Worm (Caenorhabditis elegans) whole organism, L1 larva: ENCODE data around the gene nhr-31.
A peak's percentile ranks its signal among the peaks of the same experiment; 100 is the strongest.

ENCODE experiments used
- F16B12.6 ChIP-seq: fragments of 150-350 bp; optimal IDR thresholded peaks from 2 replicates; lab custom pipeline; 2014; ENCODE audit warnings: missing biosample characterization, missing genetic modification characterization
- Y116A8C.19 ChIP-seq: sonication (generic microtip); optimal IDR thresholded peaks from 2 replicates; lab custom pipeline; 2016; ENCODE audit warnings: missing compliant biosample characterization, missing genetic modification characterization, borderline replicate concordance
- aly-2 ChIP-seq: fragments of 150-350 bp; optimal IDR thresholded peaks from 2 replicates; lab custom pipeline; 2014; ENCODE audit warnings: missing biosample characterization, missing genetic modification characterization
- ama-1 ChIP-seq: fragments of 150-350 bp; optimal IDR thresholded peaks from 2 replicates; lab custom pipeline; 2014
- blmp-1 ChIP-seq: fragments of 150-350 bp; optimal IDR thresholded peaks from 2 replicates; lab custom pipeline; 2014; ENCODE audit warnings: missing biosample characterization, missing genetic modification characterization
- ceh-82 ChIP-seq, 3 experiments: fragments of 150-350 bp in 1 of 3; sonication (generic microtip) in 2 of 3; optimal IDR thresholded peaks; 2 replicates each; lab custom pipeline; 2014 to 2017; ENCODE audit warnings: missing biosample characterization in 3 of 3, missing genetic modification characterization in 3 of 3
- efl-1 ChIP-seq, 4 experiments: fragments of 150-350 bp; optimal IDR thresholded peaks in 3 of 4; peaks in 1 of 4; 1 replicate in 1 of 4; 2 replicates in 3 of 4; lab custom pipeline; 2014; ENCODE audit warnings: missing biosample characterization in 2 of 4, missing genetic modification characterization in 2 of 4, missing genetic modification reagents in 2 of 4
- egl-13 ChIP-seq: sonication (generic microtip); optimal IDR thresholded peaks from 2 replicates; lab custom pipeline; 2016; ENCODE audit warnings: missing genotype, missing genetic modification reagents, missing genetic modification characterization, missing compliant biosample characterization
- elt-2 ChIP-seq: sonication (generic microtip); optimal IDR thresholded peaks from 2 replicates; lab custom pipeline; 2016; ENCODE audit warnings: missing genetic modification characterization, mild to moderate bottlenecking, inconsistent platforms, missing compliant biosample characterization, missing genetic modification reagents
- elt-3 ChIP-seq, 6 experiments: fragments of 150-350 bp in 1 of 6; sonication (generic microtip); optimal IDR thresholded peaks; 2 replicates each; lab custom pipeline; 2017 to 2018; ENCODE audit warnings: missing biosample characterization in 6 of 6, missing genetic modification characterization in 6 of 6, inconsistent platforms in 1 of 6
- fkh-8 ChIP-seq: sonication (generic microtip); optimal IDR thresholded peaks from 2 replicates; lab custom pipeline; 2016; ENCODE audit warnings: mild to moderate bottlenecking, missing genetic modification characterization, missing compliant biosample characterization
- fos-1 ChIP-seq: fragments of 150-350 bp; optimal IDR thresholded peaks from 2 replicates; lab custom pipeline; 2014; ENCODE audit warnings: missing biosample characterization, missing genetic modification characterization
- hlh-4 ChIP-seq: sonication (generic microtip); optimal IDR thresholded peaks from 2 replicates; lab custom pipeline; 2016; ENCODE audit warnings: mild to moderate bottlenecking, missing genetic modification characterization, missing compliant biosample characterization
- hpl-2 ChIP-seq: fragments of 150-350 bp; optimal IDR thresholded peaks from 2 replicates; lab custom pipeline; 2014; ENCODE audit warnings: missing biosample characterization, missing genetic modification reagents, missing genetic modification characterization
- irx-1 ChIP-seq: sonication (generic microtip); optimal IDR thresholded peaks from 2 replicates; lab custom pipeline; 2016; ENCODE audit warnings: missing genetic modification characterization, missing compliant biosample characterization
- isw-1 ChIP-seq: fragments of 200-800 bp; sonication (Bioruptor generic); IDR thresholded peaks from 2 replicates; pipeline ENCODE4 v1.3.6; 2022; ENCODE audit warnings: missing genetic modification characterization, missing compliant biosample characterization
- lin-13 ChIP-seq: fragments of 150-350 bp; optimal IDR thresholded peaks from 2 replicates; lab custom pipeline; 2014; ENCODE audit warnings: missing biosample characterization, missing genetic modification reagents, missing genetic modification characterization
- lin-14 ChIP-seq: fragments of 200-800 bp; sonication (Bioruptor generic); optimal IDR thresholded peaks from 2 replicates; lab custom pipeline; 2018; ENCODE audit warnings: mild to moderate bottlenecking, missing genetic modification characterization, moderate library complexity, missing compliant biosample characterization
- lin-15B ChIP-seq: fragments of 150-350 bp; sonication (generic microtip); optimal IDR thresholded peaks from 3 replicates; lab custom pipeline; 2014; ENCODE audit warnings: missing biosample characterization, missing genetic modification characterization
- lin-39 ChIP-seq: fragments of 150-350 bp; optimal IDR thresholded peaks from 2 replicates; lab custom pipeline; 2014; ENCODE audit warnings: missing biosample characterization, missing genetic modification reagents, missing genetic modification characterization
- lir-3 ChIP-seq: sonication (generic microtip); optimal IDR thresholded peaks from 2 replicates; lab custom pipeline; 2016; ENCODE audit warnings: mild to moderate bottlenecking, missing genetic modification characterization, moderate library complexity, missing compliant biosample characterization; ENCODE audit not compliant: poor library complexity
- lsy-2 ChIP-seq, 2 experiments: fragments of 150-350 bp; optimal IDR thresholded peaks; 2 replicates each; lab custom pipeline; 2014; ENCODE audit warnings: missing biosample characterization in 2 of 2, missing genetic modification characterization in 2 of 2
- mab-9 ChIP-seq: fragments of 200-800 bp; sonication (Bioruptor generic); IDR thresholded peaks from 2 replicates; pipeline ENCODE4 v1.3.6; 2022; ENCODE audit warnings: missing genetic modification reagents, missing genetic modification characterization, missing compliant biosample characterization
- mep-1 ChIP-seq: fragments of 150-350 bp; optimal IDR thresholded peaks from 2 replicates; lab custom pipeline; 2014; ENCODE audit warnings: missing biosample characterization, missing genetic modification characterization
- nhr-11 ChIP-seq: fragments of 150-350 bp; optimal IDR thresholded peaks from 2 replicates; lab custom pipeline; 2014; ENCODE audit warnings: missing biosample characterization, missing genetic modification characterization
- nhr-12 ChIP-seq: sonication (generic microtip); optimal IDR thresholded peaks from 2 replicates; lab custom pipeline; 2017; ENCODE audit warnings: missing biosample characterization, missing genetic modification characterization
- nhr-20 ChIP-seq: sonication (generic microtip); optimal IDR thresholded peaks from 2 replicates; lab custom pipeline; 2016; ENCODE audit warnings: mild to moderate bottlenecking, missing genetic modification characterization, missing compliant biosample characterization
- nhr-71 ChIP-seq: sonication (generic microtip); optimal IDR thresholded peaks from 2 replicates; lab custom pipeline; 2016; ENCODE audit warnings: mild to moderate bottlenecking, missing genetic modification characterization, moderate library complexity, missing compliant biosample characterization
- nhr-85 ChIP-seq: sonication (generic microtip); peaks from one replicate; lab custom pipeline; 2016; ENCODE audit warnings: missing genetic modification characterization, inconsistent platforms, missing compliant biosample characterization
- nhr-90 ChIP-seq: sonication (generic microtip); optimal IDR thresholded peaks from 2 replicates; lab custom pipeline; 2016; ENCODE audit warnings: mild to moderate bottlenecking, missing genetic modification characterization, missing compliant biosample characterization; ENCODE audit not compliant: poor library complexity
- pag-3 ChIP-seq: sonication (generic microtip); optimal IDR thresholded peaks from 2 replicates; lab custom pipeline; 2017; ENCODE audit warnings: missing genetic modification characterization, mild to moderate bottlenecking, missing compliant biosample characterization, antibody characterized with exemption, borderline replicate concordance; ENCODE audit not compliant: insufficient read depth
- rnt-1 ChIP-seq: sonication (generic microtip); optimal IDR thresholded peaks from 2 replicates; lab custom pipeline; 2016; ENCODE audit warnings: mild to moderate bottlenecking, missing genetic modification characterization, moderate library complexity, missing compliant biosample characterization
- snu-23 ChIP-seq: sonication (generic microtip); optimal IDR thresholded peaks from 2 replicates; lab custom pipeline; 2016; ENCODE audit warnings: missing genetic modification characterization, missing compliant biosample characterization
- sox-4 ChIP-seq: sonication (generic microtip); optimal IDR thresholded peaks from 2 replicates; lab custom pipeline; 2016; ENCODE audit warnings: missing genetic modification characterization, missing compliant biosample characterization
- unc-30 ChIP-seq: sonication (generic microtip); optimal IDR thresholded peaks from 2 replicates; lab custom pipeline; 2017; ENCODE audit warnings: missing biosample characterization, missing genetic modification characterization
- xbp-1 ChIP-seq: sonication (generic microtip); optimal IDR thresholded peaks from 2 replicates; lab custom pipeline; 2016; ENCODE audit warnings: missing genetic modification characterization, missing compliant biosample characterization
- zag-1 ChIP-seq: fragments of 150-350 bp; optimal IDR thresholded peaks from 2 replicates; lab custom pipeline; 2014; ENCODE audit warnings: missing biosample characterization, missing genetic modification characterization
- ztf-11 ChIP-seq, 2 experiments: sonication (generic microtip); optimal IDR thresholded peaks; 2 replicates each; lab custom pipeline; 2016 to 2017; ENCODE audit warnings: missing genetic modification characterization in 2 of 2, missing biosample characterization in 1 of 2, missing compliant biosample characterization in 1 of 2

nhr-31 gene

ce11 chrIV:7987083-7987482 is 42.2 kb downstream of the nhr-31 start, which contains the start of gene mec-17:
mec-17 (minus strand) TSS chrIV:7987183.
- no peak for TF ChIP-seq nhr-85 (tag; lab: Kevin White, UChicago)
- TF ChIP-seq nhr-12 (tag; lab: Kevin White, UChicago): no peak
- no peak for TF ChIP-seq ama-1 (lab: Kevin White, UChicago)
- no peak for TF ChIP-seq pag-3 (tag; lab: Kevin White, UChicago)
- no peak for TF ChIP-seq hpl-2
- no peak for TF ChIP-seq Y116A8C.19 (tag; lab: Kevin White, UChicago)
- no peak for TF ChIP-seq lin-13
- no peak for TF ChIP-seq rnt-1
- no peak for TF ChIP-seq isw-1 (GFP tag; lab: Robert Waterston, UW)
- TF ChIP-seq egl-13: no peak
- no peak for TF ChIP-seq mep-1 (tag; lab: Kevin White, UChicago)
- no peak for TF ChIP-seq hlh-4 (tag; lab: Kevin White, UChicago)
- no peak for TF ChIP-seq lin-39 (tag; lab: Kevin White, UChicago)

DNA sequence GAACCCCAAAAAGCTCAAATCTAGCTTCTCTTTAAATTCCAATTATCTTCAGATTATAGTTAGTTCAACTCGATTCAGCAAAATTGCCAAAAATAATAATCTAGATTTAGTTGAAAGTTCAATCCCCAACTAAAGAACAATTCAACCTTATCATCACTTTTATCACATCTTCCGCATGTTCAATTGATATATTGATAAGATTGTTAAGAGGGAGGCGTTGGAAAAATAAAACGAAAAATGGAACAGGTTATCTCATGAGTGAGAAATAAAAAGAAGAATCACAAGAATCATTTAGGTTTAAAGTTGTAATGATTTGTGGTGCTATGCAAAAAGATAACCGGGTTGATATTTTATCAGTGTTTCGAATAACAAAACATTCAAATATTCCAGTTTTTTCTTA is 43.6 kb downstream of the nhr-31 start:
- no peak for TF ChIP-seq ztf-11 (tag; optimal IDR thresholded peaks at IDR 0.05; lab: Kevin White, UChicago)
- no peak for TF ChIP-seq fkh-8 (tag; lab: Kevin White, UChicago)
- no peak for TF ChIP-seq mab-9
- no peak for TF ChIP-seq lin-14 (GFP tag; lab: Kevin White, UChicago)
- TF ChIP-seq fos-1 (tag; lab: Kevin White, UChicago): no peak
- TF ChIP-seq nhr-11 (tag; lab: Kevin White, UChicago): no peak
- no peak for TF ChIP-seq Y116A8C.19 (tag; lab: Kevin White, UChicago)
- TF ChIP-seq lsy-2 (tag; optimal IDR thresholded peaks at IDR 0.05; lab: Kevin White, UChicago): no peak
- peak; percentile 2 for TF ChIP-seq elt-2 (tag; lab: Kevin White, UChicago)
- TF ChIP-seq rnt-1: no peak
- peak in 5 of 6 experiments; percentile 31 to 99 (median 85) for TF ChIP-seq elt-3 (tag; optimal IDR thresholded peaks at IDR 0.05; lab: Kevin White, UChicago)
- peak; percentile 55 for TF ChIP-seq blmp-1
- no peak for TF ChIP-seq lir-3
- TF ChIP-seq lin-15B: no peak
- TF ChIP-seq xbp-1 (tag; lab: Kevin White, UChicago): no peak
- TF ChIP-seq pag-3 (tag; lab: Kevin White, UChicago): no peak
- no peak for TF ChIP-seq irx-1 (tag; lab: Kevin White, UChicago)
- no peak for TF ChIP-seq sox-4 (tag; lab: Kevin White, UChicago)
- no peak for TF ChIP-seq ceh-82 (tag; optimal IDR thresholded peaks at IDR 0.05; lab: Kevin White, UChicago)
- TF ChIP-seq zag-1: no peak

- TF ChIP-seq nhr-90 (tag; lab: Kevin White, UChicago) (peak; percentile 26), F16B12.6 (tag; lab: Kevin White, UChicago) (no peak), nhr-20 (tag; lab: Kevin White, UChicago) (no peak), efl-1 (optimal IDR thresholded peaks at IDR 0.05; lab: Kevin White, UChicago) (no peak), efl-1 (GFP tag; optimal IDR thresholded peaks at IDR 0.05 in 1 of 2; lab: Kevin White, UChicago) (peak in 1 of 2 experiments; percentile 90), mab-9 (no peak), rnt-1 (peak; percentile 20), nhr-71 (tag; lab: Kevin White, UChicago) (peak; percentile 14), nhr-85 (tag; lab: Kevin White, UChicago) (peak; percentile 26), aly-2 (tag; lab: Kevin White, UChicago) (peak; percentile 50), snu-23 (GFP tag; lab: Kevin White, UChicago) (peak; percentile 4), unc-30 (tag; lab: Kevin White, UChicago) (no peak)
Observed at ce11 chrIV:7983728-7984346, 45.5 kb downstream of the nhr-31 start.
